Fruit fly (Drosophila melanogaster) whole organism, larva: ENCODE data around the gene Muc68Ca.
"Not testable (repeated sequence)": the region's sequence is repeated elsewhere in the genome, so short reads cannot be mapped to it uniquely, and the experiment has no call there.

Source experiments
- noc ChIP-seq: fragments of 200-800 bp; sonication (Bioruptor generic); optimal IDR thresholded peaks from 3 replicates; lab custom pipeline; 2019; ENCODE audit warnings: missing biosample characterization, mild to moderate bottlenecking, missing genetic modification characterization, moderate library complexity

The Muc68Ca gene

dm6 chr3L:11580919-11581318, 39.0 kb downstream of the Muc68Ca start, which contains the start of gene CG43391:
Gene CG43391, minus strand, starts transcription at chr3L:11581019.
- TF ChIP-seq noc = no peak

dm6 chr3L:11579919-11580318, 40.0 kb downstream of the Muc68Ca start, which contains the start of gene CG43390:
Gene CG43390, minus strand, starts transcription at chr3L:11579950.
- no peak for TF ChIP-seq noc

- TF ChIP-seq noc = no peak
These were observed 41.1 kb downstream of the Muc68Ca start for dm6 chr3L:11578847-11579246.

- no peak for TF ChIP-seq noc
These were observed 41.7 kb downstream of the Muc68Ca start, which contains the start of gene CG33270 for dm6 chr3L:11578211-11578673. Gene CG33270, minus strand, starts transcription at chr3L:11578623.

- TF ChIP-seq noc = no peak
These were observed 42.5 kb downstream of the Muc68Ca start, which contains the start of gene CG33271 for dm6 chr3L:11577395-11577794. Gene CG33271, minus strand, starts transcription at chr3L:11577495.

- not testable (repeated sequence) for TF ChIP-seq noc
These were observed 43.0 kb downstream of the Muc68Ca start, which contains the start of gene CG33489 for dm6 chr3L:11576944-11577343. Gene CG33489, minus strand, starts transcription at chr3L:11577044.

dm6 chr3L:11574563-11574962, 45.3 kb downstream of the Muc68Ca start, which contains the start of gene CG33490:
Gene CG33490, minus strand, starts transcription at chr3L:11574663.
- no peak for TF ChIP-seq noc

- no peak for TF ChIP-seq noc
These were observed 55.8 kb downstream of the Muc68Ca start, which contains the start of the genes CG46412 and CG33267 for dm6 chr3L:11563972-11564533. Gene CG46412, minus strand, starts transcription at chr3L:11564072. Gene CG33267, plus strand, starts transcription at chr3L:11564483.

- TF ChIP-seq noc = peak; percentile 88
These were observed 57.7 kb downstream of the Muc68Ca start, which contains the start of the genes CG7394 and Mob2 for dm6 chr3L:11561946-11562760. Gene CG7394, plus strand, starts transcription at chr3L:11561996. Gene Mob2, minus strand, starts transcription at chr3L:11562233.

dm6 chr3L:11560885-11561284, 59.0 kb downstream of the Muc68Ca start:
- TF ChIP-seq noc = no peak
